Fruit fly (Drosophila melanogaster): Measurements from ENCODE around the gene inaF-C.

inaF-C gene

DNA sequence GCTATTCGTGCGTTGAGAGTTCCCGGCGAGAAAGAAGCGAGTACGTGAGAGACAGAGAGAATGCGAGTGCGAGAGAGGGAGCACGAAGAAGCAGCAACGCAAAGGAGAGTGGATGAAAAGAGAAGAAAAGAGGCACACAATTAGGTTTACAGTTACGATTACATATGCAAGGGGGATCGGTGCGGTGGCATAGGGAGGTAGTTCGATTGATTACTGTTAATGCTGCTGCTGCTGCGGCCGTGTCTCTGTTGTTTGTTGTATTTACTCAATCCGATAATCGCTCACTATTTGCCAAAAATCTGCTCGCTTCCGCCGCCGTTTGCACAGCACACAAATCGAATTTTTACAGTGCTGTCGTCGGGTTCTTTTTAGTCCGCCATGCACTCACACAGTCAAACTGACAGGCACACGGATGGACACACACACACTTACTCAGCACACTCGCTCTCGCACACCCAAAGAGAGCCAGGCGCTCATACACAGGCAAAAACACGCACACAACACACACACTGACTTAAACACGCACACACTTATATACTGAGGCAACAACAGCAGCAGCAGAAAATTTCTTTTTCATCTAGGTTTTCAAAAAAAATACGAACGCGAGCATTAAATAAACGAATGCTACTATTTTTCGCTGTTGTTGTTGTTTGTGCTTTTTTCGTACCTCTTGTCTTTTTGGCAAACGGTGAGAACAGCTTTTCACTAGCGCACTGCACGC is 17.6 kb downstream of the inaF-C start:
- TF ChIP-seq wek (GFP tag; optimal IDR thresholded peaks at IDR 0.05) (no peak), CG13624 (GFP tag; optimal IDR thresholded peaks at IDR 0.05) (no peak), CG31388 (GFP tag; optimal IDR thresholded peaks at IDR 0.05) (no peak), lab (GFP tag; optimal IDR thresholded peaks at IDR 0.05) (peak; percentile 33), CG1647 (GFP tag; optimal IDR thresholded peaks at IDR 0.05) (no peak), rib (GFP tag; IDR thresholded peaks at IDR 0.05) (peak; percentile 50; the same call in 1 of the 2 replicates), chinmo (GFP tag; IDR thresholded peaks at IDR 0.05; ENCODE audit: partially characterized antibody) (peak; percentile 79; the same call in 3 of the 4 replicates), CG18011 (GFP tag; optimal IDR thresholded peaks at IDR 0.05) (no peak), CG31441 (GFP tag; IDR thresholded peaks at IDR 0.05) (no peak), BtbVII (GFP tag; optimal IDR thresholded peaks at IDR 0.05) (peak; percentile 27), sd (tag; optimal IDR thresholded peaks at IDR 0.05) (peak; percentile 0), CG31365 (tag; optimal IDR thresholded peaks at IDR 0.05) (peak; percentile 22), CG34422 (GFP tag; IDR thresholded peaks at IDR 0.05) (peak; percentile 16; the same call in 1 of the 3 replicates), CG8281 (tag; optimal IDR thresholded peaks at IDR 0.05) (no peak), dan (GFP tag; IDR thresholded peaks at IDR 0.05) (no peak), yki (optimal IDR thresholded peaks at IDR 0.05) (peak; percentile 68), CG13296 (GFP tag; optimal IDR thresholded peaks at IDR 0.05) (peak; percentile 0), abd-A (tag; optimal IDR thresholded peaks at IDR 0.05) (peak; percentile 52), CG2199 (GFP tag; IDR thresholded peaks at IDR 0.05) (no peak), Scr (GFP tag; IDR thresholded peaks at IDR 0.05; ENCODE audit: partially characterized antibody) (peak; percentile 9; the same call in 1 of the 2 replicates), CG18476 (GFP tag; optimal IDR thresholded peaks at IDR 0.05) (no peak), vvl (GFP tag; IDR thresholded peaks at IDR 0.05) (peak; percentile 64), Adf1 (GFP tag; IDR thresholded peaks at IDR 0.05) (peak; percentile 4; the same call in 1 of the 2 replicates), aop (GFP tag; IDR thresholded peaks at IDR 0.05) (no peak), crol (GFP tag; IDR thresholded peaks at IDR 0.05) (peak; percentile 92), Hand (GFP tag; optimal IDR thresholded peaks at IDR 0.05) (peak; percentile 63), CG3163 (GFP tag; optimal IDR thresholded peaks at IDR 0.05) (peak; percentile 62), CG12155 (GFP tag; optimal IDR thresholded peaks at IDR 0.05) (peak; percentile 81), Rfx (GFP tag; IDR thresholded peaks at IDR 0.05) (0 out of 2 replicates have a peak, but pooled peaks have one; percentile 18), HLHmδ (GFP tag; optimal IDR thresholded peaks at IDR 0.05) (peak; percentile 15), Asciz (GFP tag; optimal IDR thresholded peaks at IDR 0.05) (no peak), CG3847 (GFP tag; IDR thresholded peaks at IDR 0.05) (no peak), Med (GFP tag) (peak; percentile 34), CG1832 (GFP tag; optimal IDR thresholded peaks at IDR 0.05) (peak; percentile 63), YL-1 (GFP tag; optimal IDR thresholded peaks at IDR 0.05) (peak; percentile 52), lbe (GFP tag; optimal IDR thresholded peaks at IDR 0.05) (peak; percentile 33), Hmr (GFP tag; optimal IDR thresholded peaks at IDR 0.05) (peak; percentile 49), salm (tag; optimal IDR thresholded peaks at IDR 0.05) (no peak), CG15479 (GFP tag; optimal IDR thresholded peaks at IDR 0.05) (peak; percentile 5), psq (GFP tag; optimal IDR thresholded peaks at IDR 0.05) (peak; percentile 83), stwl (tag; optimal IDR thresholded peaks at IDR 0.05) (no peak), CG7745 (tag; optimal IDR thresholded peaks at IDR 0.05) (no peak), pita (GFP tag; optimal IDR thresholded peaks at IDR 0.05) (no peak), CG34224 (GFP tag; IDR thresholded peaks at IDR 0.05; ENCODE audit: partially characterized antibody) (no peak), cad (GFP tag; optimal IDR thresholded peaks at IDR 0.05) (no peak), CG33213 (GFP tag; optimal IDR thresholded peaks at IDR 0.05) (no peak), sens (GFP tag) (peak; percentile 69), CG6683 (GFP tag; optimal IDR thresholded peaks at IDR 0.05) (no peak), lola (GFP tag; optimal IDR thresholded peaks at IDR 0.05) (peak in 1 of 3 experiments; percentile 77)
